Worm (Caenorhabditis elegans) whole organism, young adult: ENCODE data around the gene cyp-33D1.

Experiments used
- B0336.3 ChIP-seq: fragments of 200-800 bp; sonication (Bioruptor generic); IDR thresholded peaks from 2 replicates; pipeline ENCODE4 v1.3.6; 2022; ENCODE audit warnings: missing genetic modification characterization, missing compliant biosample characterization
- C06A6.2 ChIP-seq: fragments of 200-800 bp; sonication (Bioruptor generic); conservative IDR thresholded peaks from 2 replicates; pipeline ENCODE4 v1.3.6; 2022; ENCODE audit warnings: missing genetic modification characterization, missing compliant biosample characterization
- C17E4.6 ChIP-seq: fragments of 200-800 bp; sonication (Bioruptor generic); IDR thresholded peaks from 2 replicates; pipeline ENCODE4 v1.3.6; 2022; ENCODE audit warnings: missing genetic modification reagents, missing genetic modification characterization, missing compliant biosample characterization
- D2030.7 ChIP-seq: fragments of 200-800 bp; sonication (Bioruptor generic); IDR thresholded peaks from 2 replicates; pipeline ENCODE4 v1.3.6; 2022; ENCODE audit warnings: missing genetic modification reagents, missing genetic modification characterization, missing compliant biosample characterization
- F23B12.7 ChIP-seq: sonication (generic microtip); optimal IDR thresholded peaks from 2 replicates; lab custom pipeline; 2017; ENCODE audit warnings: missing genetic modification characterization, mild to moderate bottlenecking, missing compliant biosample characterization, antibody characterized with exemption, moderate library complexity; ENCODE audit not compliant: insufficient read depth
- F33H1.4 ChIP-seq: fragments of 200-800 bp; sonication (Bioruptor generic); IDR thresholded peaks from 2 replicates; pipeline ENCODE4 v1.3.6; 2022; ENCODE audit warnings: missing genetic modification reagents, missing genetic modification characterization, missing compliant biosample characterization
- F37B4.10 ChIP-seq: fragments of 200-800 bp; sonication (Bioruptor generic); IDR thresholded peaks from 2 replicates; pipeline ENCODE4 v1.3.6; 2022; ENCODE audit warnings: missing genetic modification characterization, missing compliant biosample characterization
- F39B2.1 ChIP-seq: fragments of 200-800 bp; sonication (Bioruptor generic); IDR thresholded peaks from 2 replicates; pipeline ENCODE4 v1.3.6; 2022; ENCODE audit warnings: missing genetic modification reagents, missing genetic modification characterization, missing compliant biosample characterization
- F49E8.2 ChIP-seq: sonication (generic microtip); optimal IDR thresholded peaks from 3 replicates; lab custom pipeline; 2017; ENCODE audit warnings: missing genetic modification characterization, mild to moderate bottlenecking, missing compliant biosample characterization, antibody characterized with exemption, moderate library complexity; ENCODE audit not compliant: insufficient read depth
- F52B5.7 ChIP-seq: sonication (generic microtip); optimal IDR thresholded peaks from 2 replicates; lab custom pipeline; 2016; ENCODE audit warnings: mild to moderate bottlenecking, missing genetic modification characterization, missing compliant biosample characterization
- Y53F4B.3 ChIP-seq: fragments of 200-800 bp; sonication (Bioruptor generic); IDR thresholded peaks from 2 replicates; pipeline ENCODE4 v1.3.6; 2022; ENCODE audit warnings: missing genetic modification reagents, missing genetic modification characterization, missing compliant biosample characterization
- Y53G8AR.9 ChIP-seq: fragments of 200-800 bp; sonication (Bioruptor generic); conservative IDR thresholded peaks from 2 replicates; pipeline ENCODE4 v1.3.6; 2022; ENCODE audit warnings: missing genetic modification reagents, missing genetic modification characterization, missing compliant biosample characterization
- Y56A3A.18 ChIP-seq: fragments of 200-800 bp; sonication (Bioruptor generic); IDR thresholded peaks from 2 replicates; pipeline ENCODE4 v1.3.6; 2022; ENCODE audit warnings: missing genetic modification reagents, missing genetic modification characterization, missing compliant biosample characterization
- ZK185.1 ChIP-seq: sonication (generic microtip); optimal IDR thresholded peaks from 2 replicates; lab custom pipeline; 2016; ENCODE audit warnings: mild to moderate bottlenecking, missing genetic modification characterization, missing compliant biosample characterization; ENCODE audit not compliant: poor library complexity, severe bottlenecking
- ama-1 ChIP-seq, 3 experiments: fragments of 150-350 bp in 1 of 3; sonication (generic microtip) in 2 of 3; optimal IDR thresholded peaks; 2 replicates each; lab custom pipeline; 2014 to 2018; ENCODE audit warnings: missing biosample characterization in 2 of 3, missing genetic modification characterization in 2 of 3, missing genetic modification reagents in 2 of 3
- cebp-1 ChIP-seq, 2 experiments: fragments of 200-800 bp in 1 of 2; sonication (Bioruptor generic) in 1 of 2; sonication (generic microtip) in 1 of 2; IDR thresholded peaks in 1 of 2; optimal IDR thresholded peaks in 1 of 2; 2 replicates each; pipeline versions ENCODE4 v1.3.6 to Lab custom; 2017 to 2022; ENCODE audit warnings: missing compliant biosample characterization in 2 of 2, missing genetic modification characterization in 2 of 2, mild to moderate bottlenecking in 1 of 2, missing genetic modification reagents in 1 of 2, moderate library complexity in 1 of 2
- cebp-2 ChIP-seq: fragments of 200-800 bp; sonication (Bioruptor generic); IDR thresholded peaks from 2 replicates; pipeline ENCODE4 v1.3.6; 2022; ENCODE audit warnings: missing genetic modification characterization, missing compliant biosample characterization
- ceh-100 ChIP-seq: fragments of 200-800 bp; sonication (Bioruptor generic); IDR thresholded peaks from 2 replicates; pipeline ENCODE4 v1.3.6; 2022; ENCODE audit warnings: missing genetic modification reagents, missing genetic modification characterization, missing compliant biosample characterization
- ceh-27 ChIP-seq: fragments of 200-800 bp; sonication (Bioruptor generic); optimal IDR thresholded peaks from 2 replicates; lab custom pipeline; 2018; ENCODE audit warnings: mild to moderate bottlenecking, missing genetic modification characterization, moderate library complexity, missing compliant biosample characterization
- ceh-58 ChIP-seq: fragments of 200-800 bp; sonication (Bioruptor generic); IDR thresholded peaks from 2 replicates; pipeline ENCODE4 v1.3.6; 2022; ENCODE audit warnings: missing genetic modification characterization, missing compliant biosample characterization
- ceh-79 ChIP-seq: sonication (generic microtip); optimal IDR thresholded peaks from 2 replicates; lab custom pipeline; 2017; ENCODE audit warnings: mild to moderate bottlenecking, missing genetic modification characterization, missing compliant biosample characterization
- chd-7 ChIP-seq: sonication (generic microtip); optimal IDR thresholded peaks from 2 replicates; lab custom pipeline; 2016; ENCODE audit warnings: mild to moderate bottlenecking, missing genetic modification characterization, moderate library complexity, missing compliant biosample characterization
- die-1 ChIP-seq: sonication (generic microtip); optimal IDR thresholded peaks from 2 replicates; lab custom pipeline; 2016; ENCODE audit warnings: missing genotype, mild to moderate bottlenecking, missing genetic modification characterization, missing compliant biosample characterization
- ekl-4 ChIP-seq: fragments of 200-800 bp; sonication (Bioruptor generic); IDR thresholded peaks from 2 replicates; pipeline ENCODE4 v1.3.6; 2022; ENCODE audit warnings: missing genetic modification reagents, missing genetic modification characterization, missing compliant biosample characterization
- hrde-1 ChIP-seq: sonication (generic microtip); optimal IDR thresholded peaks from 2 replicates; lab custom pipeline; 2016; ENCODE audit warnings: missing genetic modification characterization, mild to moderate bottlenecking, missing compliant biosample characterization, moderate library complexity, missing genotype, missing genetic modification reagents, borderline replicate concordance
- hsf-1 ChIP-seq: fragments of 200-800 bp; sonication (Bioruptor generic); IDR thresholded peaks from 2 replicates; pipeline ENCODE4 v1.3.6; 2022; ENCODE audit warnings: missing genetic modification reagents, missing genetic modification characterization, missing compliant biosample characterization
- let-607 ChIP-seq, 2 experiments: fragments of 200-800 bp in 1 of 2; sonication (Bioruptor generic) in 1 of 2; sonication (generic microtip) in 1 of 2; optimal IDR thresholded peaks; 2 replicates each; lab custom pipeline; 2016 to 2018; ENCODE audit warnings: mild to moderate bottlenecking in 2 of 2, missing compliant biosample characterization in 2 of 2, missing genetic modification characterization in 2 of 2, moderate library complexity in 2 of 2, missing genotype in 1 of 2
- lin-26 ChIP-seq: fragments of 200-800 bp; sonication (Bioruptor generic); IDR thresholded peaks from 2 replicates; pipeline ENCODE4 v1.3.6; 2022; ENCODE audit warnings: missing genetic modification reagents, missing genetic modification characterization, missing compliant biosample characterization
- lir-1 ChIP-seq: fragments of 200-800 bp; sonication (Bioruptor generic); conservative IDR thresholded peaks from 2 replicates; pipeline ENCODE4 v1.3.6; 2022; ENCODE audit warnings: missing genetic modification reagents, missing genetic modification characterization, missing compliant biosample characterization
- madf-3 ChIP-seq: fragments of 200-800 bp; sonication (Bioruptor generic); IDR thresholded peaks from 2 replicates; pipeline ENCODE4 v1.3.6; 2022; ENCODE audit warnings: missing genetic modification reagents, missing genetic modification characterization, missing compliant biosample characterization
- mcd-1 ChIP-seq: fragments of 200-800 bp; sonication (Bioruptor generic); IDR thresholded peaks from 2 replicates; pipeline ENCODE4 v1.3.6; 2022; ENCODE audit warnings: missing genetic modification reagents, missing genetic modification characterization, missing compliant biosample characterization
- mes-4 ChIP-seq: sonication (generic microtip); optimal IDR thresholded peaks from 2 replicates; lab custom pipeline; 2016; ENCODE audit warnings: missing genotype, missing genetic modification characterization, missing compliant biosample characterization
- mxl-1 ChIP-seq: sonication (generic microtip); optimal IDR thresholded peaks from 2 replicates; lab custom pipeline; 2016; ENCODE audit warnings: missing genetic modification characterization, missing compliant biosample characterization
- nfyb-1 ChIP-seq: fragments of 200-800 bp; sonication (Bioruptor generic); IDR thresholded peaks from 2 replicates; pipeline ENCODE4 v1.3.6; 2022; ENCODE audit warnings: missing genetic modification reagents, missing genetic modification characterization, missing compliant biosample characterization
- nhr-179 ChIP-seq: sonication (generic microtip); optimal IDR thresholded peaks from 2 replicates; lab custom pipeline; 2016; ENCODE audit warnings: mild to moderate bottlenecking, missing genetic modification characterization, missing compliant biosample characterization
- nhr-27 ChIP-seq: fragments of 200-800 bp; sonication (Bioruptor generic); optimal IDR thresholded peaks from 2 replicates; lab custom pipeline; 2018; ENCODE audit warnings: mild to moderate bottlenecking, missing genetic modification characterization, moderate library complexity, missing compliant biosample characterization
- pha-4 ChIP-seq: fragments of 150-350 bp; sonication (generic microtip); optimal IDR thresholded peaks from 2 replicates; lab custom pipeline; 2014; ENCODE audit warnings: missing biosample characterization, missing genetic modification reagents, missing genetic modification characterization
- rpc-1 ChIP-seq, 2 experiments: fragments of 150-350 bp in 1 of 2; sonication (generic microtip) in 1 of 2; optimal IDR thresholded peaks; 2 replicates each; lab custom pipeline; 2014 to 2018; ENCODE audit warnings: missing biosample characterization in 1 of 2, missing genetic modification characterization in 1 of 2, missing genetic modification reagents in 1 of 2, missing genotype in 1 of 2
- sea-2 ChIP-seq: fragments of 200-800 bp; sonication (Bioruptor generic); IDR thresholded peaks from 2 replicates; pipeline ENCODE4 v1.3.6; 2022; ENCODE audit warnings: missing genetic modification characterization, missing compliant biosample characterization
- sptf-2 ChIP-seq: fragments of 200-800 bp; sonication (Bioruptor generic); optimal IDR thresholded peaks from 2 replicates; lab custom pipeline; 2018; ENCODE audit warnings: mild to moderate bottlenecking, missing genetic modification characterization, missing compliant biosample characterization
- tlf-1 ChIP-seq: fragments of 200-800 bp; sonication (Bioruptor generic); optimal IDR thresholded peaks from 2 replicates; lab custom pipeline; 2018; ENCODE audit warnings: mild to moderate bottlenecking, missing genetic modification characterization, missing compliant biosample characterization
- unc-62 ChIP-seq: fragments of 150-350 bp; optimal IDR thresholded peaks from 2 replicates; lab custom pipeline; 2014; ENCODE audit warnings: missing biosample characterization, missing genetic modification reagents, missing genetic modification characterization
- ztf-6 ChIP-seq: fragments of 200-800 bp; sonication (Bioruptor generic); IDR thresholded peaks from 2 replicates; pipeline ENCODE4 v1.3.6; 2022; ENCODE audit warnings: missing genetic modification reagents, missing genetic modification characterization, missing compliant biosample characterization

cyp-33D1 gene

DNA sequence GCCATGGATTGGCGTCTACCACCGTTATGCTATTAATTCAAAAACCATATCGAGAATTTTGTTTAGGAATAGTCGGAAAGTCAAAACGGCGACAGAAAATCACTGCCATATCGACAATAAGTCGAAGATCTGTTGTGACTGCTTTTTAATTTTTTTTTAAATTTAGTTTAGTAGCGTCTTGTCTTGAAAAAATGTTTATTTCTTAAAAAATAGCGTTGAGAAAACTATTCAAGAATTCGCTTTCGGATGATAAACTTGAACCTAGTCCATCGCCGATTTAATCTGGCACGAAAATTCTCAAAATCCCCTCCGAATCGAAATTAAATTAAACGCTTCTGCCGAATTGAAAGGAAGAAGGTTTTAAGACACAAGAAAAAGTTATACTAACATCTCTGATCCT lies 16.5 kb upstream of the cyp-33D1 start, which contains the start of gene srh-279:
Gene srh-279, plus strand, starts transcription at position 301 of the 400 bp plus-strand sequence.
- TF ChIP-seq let-607 (tag; optimal IDR thresholded peaks at IDR 0.05; lab: Kevin White, UChicago) (no peak), Y53F4B.3 (GFP tag; lab: Robert Waterston, UW) (no peak), F33H1.4 (GFP tag; lab: Robert Waterston, UW) (no peak), Y56A3A.18 (GFP tag; lab: Robert Waterston, UW) (no peak), F52B5.7 (tag; lab: Kevin White, UChicago) (no peak), ceh-100 (no peak), cebp-2 (GFP tag; lab: Robert Waterston, UW) (no peak), ceh-79 (tag; lab: Kevin White, UChicago) (no peak), Y53G8AR.9 (GFP tag; lab: Robert Waterston, UW) (no peak), B0336.3 (no peak), unc-62 (no peak), mxl-1 (tag; lab: Kevin White, UChicago) (no peak), nfyb-1 (GFP tag; lab: Robert Waterston, UW) (no peak), cebp-1 (GFP tag; IDR thresholded peaks at IDR 0.05; lab: Robert Waterston, UW) (no peak), cebp-1 (tag; optimal IDR thresholded peaks at IDR 0.05; lab: Kevin White, UChicago) (no peak), C06A6.2 (GFP tag; lab: Robert Waterston, UW) (no peak), tlf-1 (GFP tag; lab: Kevin White, UChicago) (no peak), ceh-27 (GFP tag; lab: Kevin White, UChicago) (no peak), hsf-1 (GFP tag; lab: Robert Waterston, UW) (no peak), ama-1 (optimal IDR thresholded peaks at IDR 0.05; lab: Kevin White, UChicago) (no peak), ama-1 (GFP tag; optimal IDR thresholded peaks at IDR 0.05; lab: Kevin White, UChicago) (no peak), F37B4.10 (GFP tag; lab: Robert Waterston, UW) (no peak)
- TF ChIP-seq, all 124 proteins: peak for 0

DNA sequence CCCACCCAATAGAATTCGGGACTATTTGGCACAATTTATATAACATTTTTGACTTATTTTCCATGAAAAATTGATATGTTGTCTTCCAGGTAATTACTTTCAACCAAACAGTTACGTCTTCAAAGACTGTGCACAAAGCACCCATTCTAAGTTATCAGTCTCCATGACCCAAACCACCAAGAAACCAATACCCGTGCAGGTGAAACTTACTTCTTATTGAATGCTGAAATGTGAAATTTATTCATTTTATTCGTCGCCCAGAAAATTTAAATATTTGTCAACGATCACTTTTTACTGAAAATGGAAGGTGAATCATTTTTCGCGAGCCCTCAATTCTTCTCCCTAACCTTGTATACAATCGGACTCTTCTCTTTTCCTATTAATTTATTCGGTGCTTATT lies 14.8 kb upstream of the cyp-33D1 start, which contains the start of gene srh-281:
Gene srh-281, plus strand, starts transcription at position 301 of the 400 bp plus-strand sequence.
- TF ChIP-seq sptf-2 (GFP tag; lab: Kevin White, UChicago) (no peak), lin-26 (GFP tag; lab: Robert Waterston, UW) (no peak), pha-4 (tag; lab: Kevin White, UChicago) (no peak), nhr-179 (tag; lab: Kevin White, UChicago) (no peak), unc-62 (no peak), tlf-1 (GFP tag; lab: Kevin White, UChicago) (no peak), hrde-1 (tag; lab: Kevin White, UChicago) (no peak), chd-7 (tag; lab: Kevin White, UChicago) (no peak), lir-1 (GFP tag; lab: Robert Waterston, UW) (no peak), Y53G8AR.9 (GFP tag; lab: Robert Waterston, UW) (no peak), D2030.7 (GFP tag; lab: Robert Waterston, UW) (no peak), rpc-1 (optimal IDR thresholded peaks at IDR 0.05; lab: Kevin White, UChicago) (no peak), rpc-1 (tag; optimal IDR thresholded peaks at IDR 0.05; lab: Kevin White, UChicago) (no peak)

DNA sequence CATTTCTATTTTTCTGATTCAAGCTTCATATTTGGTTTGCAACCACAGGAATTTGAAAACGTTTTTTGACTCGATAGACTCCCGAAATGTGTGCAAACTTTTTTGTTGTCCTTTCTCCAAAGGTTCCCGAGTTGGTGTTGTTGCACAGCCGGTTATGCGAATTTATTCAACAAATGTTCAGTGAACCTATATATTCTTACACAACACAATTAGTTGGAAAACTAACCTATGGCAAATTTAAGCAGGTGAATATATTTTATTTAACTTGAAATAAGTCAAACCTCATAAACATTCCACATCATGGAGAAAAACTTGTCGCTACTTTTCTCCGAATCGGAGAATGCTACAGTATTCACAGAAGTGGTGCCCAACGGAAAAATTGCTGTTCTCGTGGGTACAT lies 7.7 kb upstream of the cyp-33D1 start, which contains the start of gene srz-14:
Gene srz-14, plus strand, starts transcription at position 301 of the 400 bp plus-strand sequence.
- no peak for TF ChIP-seq F23B12.7
- TF ChIP-seq ZK185.1 = no peak
- no peak for TF ChIP-seq F39B2.1 (GFP tag; lab: Robert Waterston, UW)
- TF ChIP-seq ztf-6 (GFP tag; lab: Robert Waterston, UW) = no peak
- no peak for TF ChIP-seq nhr-27
- no peak for TF ChIP-seq mcd-1 (GFP tag; lab: Robert Waterston, UW)
- TF ChIP-seq lir-1 (GFP tag; lab: Robert Waterston, UW) = no peak
- TF ChIP-seq F33H1.4 (GFP tag; lab: Robert Waterston, UW) = no peak
- TF ChIP-seq mes-4 (tag; lab: Kevin White, UChicago) = no peak
- no peak for TF ChIP-seq madf-3
- no peak for TF ChIP-seq ceh-58
- TF ChIP-seq ama-1 (optimal IDR thresholded peaks at IDR 0.05; lab: Kevin White, UChicago) = no peak
- no peak for TF ChIP-seq ama-1 (GFP tag; optimal IDR thresholded peaks at IDR 0.05; lab: Kevin White, UChicago)
- TF ChIP-seq C17E4.6 (GFP tag; lab: Robert Waterston, UW) = no peak
- no peak for TF ChIP-seq hrde-1 (tag; lab: Kevin White, UChicago)
- TF ChIP-seq die-1 = no peak
- no peak for TF ChIP-seq sea-2 (GFP tag; lab: Robert Waterston, UW)
- TF ChIP-seq F49E8.2 (tag; lab: Kevin White, UChicago) = no peak
- TF ChIP-seq ekl-4 = no peak
- no peak for TF ChIP-seq ceh-27 (GFP tag; lab: Kevin White, UChicago)
